Fruit fly (Drosophila melanogaster) whole organism, embryonic: ENCODE data around the gene CG34160.

ENCODE experiments used
- Abd-B ChIP-seq: fragments of 200-800 bp; sonication (Bioruptor generic); optimal IDR thresholded peaks from 2 replicates; lab custom pipeline; 2018; ENCODE audit warnings: missing biosample characterization, mild to moderate bottlenecking, missing genetic modification characterization, moderate library complexity
- Aef1 ChIP-seq: fragments of 200-800 bp; sonication (Bioruptor generic); IDR thresholded peaks from 3 replicates; pipeline ENCODE4 v1.3.6; 2022; ENCODE audit warnings: missing biosample characterization, missing genetic modification characterization
- C15 ChIP-seq: fragments of 200-800 bp; sonication (Bioruptor generic); IDR thresholded peaks from 3 replicates; pipeline ENCODE4 v1.3.6; 2022; ENCODE audit warnings: missing biosample characterization, missing genetic modification characterization
- CG10267 ChIP-seq: fragments of 200-800 bp; sonication (Bioruptor generic); optimal IDR thresholded peaks from 2 replicates; lab custom pipeline; 2018; ENCODE audit warnings: missing biosample characterization, mild to moderate bottlenecking, missing genetic modification characterization, moderate library complexity
- CG1603 ChIP-seq: fragments of 200-800 bp; sonication (Bioruptor generic); optimal IDR thresholded peaks from 2 replicates; lab custom pipeline; 2019; ENCODE audit warnings: missing biosample characterization, mild to moderate bottlenecking, missing genetic modification characterization, moderate library complexity
- CG17359 ChIP-seq: fragments of 200-800 bp; sonication (Bioruptor generic); optimal IDR thresholded peaks from 3 replicates; lab custom pipeline; 2018; ENCODE audit warnings: missing biosample characterization, mild to moderate bottlenecking, missing genetic modification characterization, moderate library complexity
- CG17829 ChIP-seq: fragments of 200-800 bp; optimal IDR thresholded peaks from 2 replicates; lab custom pipeline; 2019; ENCODE audit warnings: missing biosample characterization, mild to moderate bottlenecking, missing genetic modification characterization, moderate library complexity
- CG18011 ChIP-seq: fragments of 200-800 bp; sonication (Bioruptor generic); optimal IDR thresholded peaks from 2 replicates; lab custom pipeline; 2017; ENCODE audit warnings: missing biosample characterization, missing genetic modification characterization, mild to moderate bottlenecking, moderate library complexity, missing genotype
- CG2199 ChIP-seq: fragments of 200-800 bp; sonication (Bioruptor generic); IDR thresholded peaks from 3 replicates; pipeline ENCODE4 v1.3.6; 2022; ENCODE audit warnings: missing biosample characterization, missing genetic modification characterization
- CG30403 ChIP-seq: fragments of 200-800 bp; sonication (Bioruptor generic); optimal IDR thresholded peaks from 3 replicates; lab custom pipeline; 2016; ENCODE audit warnings: missing biosample characterization, missing genetic modification characterization
- CG34376 ChIP-seq: fragments of 200-800 bp; sonication (Bioruptor generic); optimal IDR thresholded peaks from 2 replicates; lab custom pipeline; 2018; ENCODE audit warnings: missing biosample characterization, mild to moderate bottlenecking, missing genetic modification characterization
- CG3726 ChIP-seq: fragments of 200-800 bp; sonication (Bioruptor generic); IDR thresholded peaks from 3 replicates; pipeline ENCODE4, ENCODE4 v1.3.6; 2022; ENCODE audit warnings: missing biosample characterization, missing genetic modification characterization
- CG4854 ChIP-seq: fragments of 200-800 bp; sonication (Bioruptor generic); optimal IDR thresholded peaks from 2 replicates; lab custom pipeline; 2016; ENCODE audit warnings: missing biosample characterization, missing genetic modification characterization, inconsistent platforms
- CG6175 ChIP-seq: fragments of 200-800 bp; sonication (Bioruptor generic); IDR thresholded peaks from 3 replicates; pipeline ENCODE4 v1.3.6; 2022; ENCODE audit warnings: missing biosample characterization, missing genetic modification characterization
- CG6689 ChIP-seq: fragments of 200-800 bp; sonication (Bioruptor generic); IDR thresholded peaks from 2 replicates; pipeline ENCODE4 v1.3.6; 2022; ENCODE audit warnings: missing biosample characterization, missing genetic modification characterization
- CG7372 ChIP-seq: fragments of 200-800 bp; sonication (Bioruptor generic); IDR thresholded peaks from 2 replicates; pipeline ENCODE4 v1.3.6; 2022; ENCODE audit warnings: missing biosample characterization, missing genetic modification characterization
- CG8924 ChIP-seq: fragments of 200-800 bp; optimal IDR thresholded peaks from 3 replicates; lab custom pipeline; 2019; ENCODE audit warnings: missing biosample characterization, mild to moderate bottlenecking, missing genetic modification characterization, moderate library complexity
- Camta ChIP-seq: fragments of 200-800 bp; sonication (Bioruptor generic); optimal IDR thresholded peaks from 2 replicates; lab custom pipeline; 2016; ENCODE audit warnings: missing biosample characterization, missing genetic modification characterization
- Deaf1 ChIP-seq: fragments of 200-800 bp; optimal IDR thresholded peaks from 3 replicates; lab custom pipeline; 2019; ENCODE audit warnings: missing biosample characterization, mild to moderate bottlenecking, missing genetic modification characterization, moderate library complexity
- Fer1 ChIP-seq: fragments of 200-800 bp; sonication (Bioruptor generic); optimal IDR thresholded peaks from 2 replicates; lab custom pipeline; 2017; ENCODE audit warnings: missing biosample characterization, mild to moderate bottlenecking, missing genetic modification characterization
- H2.0 ChIP-seq: fragments of 200-800 bp; sonication (Bioruptor generic); IDR thresholded peaks from 2 replicates; pipeline ENCODE4 v1.3.6; 2022; ENCODE audit warnings: missing biosample characterization, missing genetic modification characterization
- HLH3B ChIP-seq: fragments of 200-800 bp; sonication (Bioruptor generic); IDR thresholded peaks from 2 replicates; pipeline ENCODE4 v1.3.6; 2022; ENCODE audit warnings: missing biosample characterization, missing genetic modification characterization
- Lim3 ChIP-seq: fragments of 200-800 bp; sonication (Bioruptor generic); IDR thresholded peaks from 2 replicates; pipeline ENCODE4 v1.3.6; 2022; ENCODE audit warnings: missing biosample characterization, missing genetic modification characterization
- MBD-R2 ChIP-seq: fragments of 200-800 bp; sonication (Bioruptor generic); IDR thresholded peaks from 2 replicates; pipeline ENCODE4 v1.3.6; 2022; ENCODE audit warnings: missing biosample characterization, missing genetic modification characterization
- MESR4 ChIP-seq: fragments of 200-800 bp; sonication (Bioruptor generic); optimal IDR thresholded peaks from 2 replicates; lab custom pipeline; 2018; ENCODE audit warnings: missing biosample characterization, mild to moderate bottlenecking, missing genetic modification characterization, moderate library complexity
- Mes4 ChIP-seq: fragments of 200-800 bp; sonication (Bioruptor generic); optimal IDR thresholded peaks from 2 replicates; lab custom pipeline; 2016; ENCODE audit warnings: missing biosample characterization, missing genetic modification characterization
- Rfx ChIP-seq: fragments of 200-800 bp; sonication (Bioruptor generic); IDR thresholded peaks from 2 replicates; pipeline ENCODE4 v1.3.6; 2022; ENCODE audit warnings: missing biosample characterization, missing genetic modification characterization
- Ssrp ChIP-seq: fragments of 200-800 bp; sonication (Bioruptor generic); optimal IDR thresholded peaks from 2 replicates; lab custom pipeline; 2018; ENCODE audit warnings: missing biosample characterization, mild to moderate bottlenecking, missing genetic modification characterization, moderate library complexity
- Xrp1 ChIP-seq: fragments of 200-800 bp; sonication (Bioruptor generic); IDR thresholded peaks from 2 replicates; pipeline ENCODE4 v1.3.6; 2022; ENCODE audit warnings: missing biosample characterization, missing genetic modification characterization
- bsh ChIP-seq, 2 experiments: fragments of 200-800 bp; sonication (Bioruptor generic); optimal IDR thresholded peaks; 2 replicates each; lab custom pipeline; 2017 to 2018; ENCODE audit warnings: mild to moderate bottlenecking in 2 of 2, missing biosample characterization in 2 of 2, missing genetic modification characterization in 2 of 2, moderate library complexity in 1 of 2
- cad ChIP-seq: fragments of >200 bp; optimal IDR thresholded peaks from 2 replicates; lab custom pipeline; 2017; ENCODE audit warnings: missing biosample characterization, missing genetic modification characterization
- chif ChIP-seq, 2 experiments: fragments of 200-800 bp; sonication (Bioruptor generic); optimal IDR thresholded peaks; 3 replicates each; lab custom pipeline; 2016; ENCODE audit warnings: missing biosample characterization in 2 of 2, missing genetic modification characterization in 2 of 2
- ci ChIP-seq: fragments of 200-800 bp; sonication (Bioruptor generic); IDR thresholded peaks from 3 replicates; pipeline ENCODE4 v1.3.6; 2022; ENCODE audit warnings: missing biosample characterization, missing genetic modification characterization
- crol ChIP-seq: fragments of 200-800 bp; sonication (Bioruptor generic); IDR thresholded peaks from 2 replicates; pipeline ENCODE4 v1.3.6; 2022; ENCODE audit warnings: missing biosample characterization, missing genetic modification characterization
- da ChIP-seq: fragments of 200-800 bp; sonication (Bioruptor generic); optimal IDR thresholded peaks from 2 replicates; lab custom pipeline; 2016; ENCODE audit warnings: missing biosample characterization, missing genetic modification characterization
- disco-r ChIP-seq: fragments of 200-800 bp; sonication (Bioruptor generic); optimal IDR thresholded peaks from 2 replicates; lab custom pipeline; 2016; ENCODE audit warnings: missing biosample characterization, missing genetic modification characterization
- dmrt99B ChIP-seq: fragments of 200-800 bp; sonication (Bioruptor generic); optimal IDR thresholded peaks from 2 replicates; lab custom pipeline; 2018; ENCODE audit warnings: missing biosample characterization, mild to moderate bottlenecking, missing genetic modification characterization, moderate library complexity
- dysf ChIP-seq: fragments of 200-800 bp; sonication (Bioruptor generic); IDR thresholded peaks from 3 replicates; pipeline ENCODE4 v1.3.6; 2022; ENCODE audit warnings: missing biosample characterization, missing genetic modification characterization
- jumu ChIP-seq: fragments of 200-800 bp; sonication (Bioruptor generic); optimal IDR thresholded peaks from 3 replicates; lab custom pipeline; 2016; ENCODE audit warnings: missing biosample characterization, missing genetic modification characterization
- kni ChIP-seq: fragments of 200-800 bp; sonication (Bioruptor generic); optimal IDR thresholded peaks from 3 replicates; lab custom pipeline; 2017; ENCODE audit warnings: mild to moderate bottlenecking, missing biosample characterization, missing genetic modification reagents, missing genetic modification characterization
- lbe ChIP-seq: fragments of 200-800 bp; sonication (Bioruptor generic); optimal IDR thresholded peaks from 2 replicates; lab custom pipeline; 2016; ENCODE audit warnings: missing biosample characterization, mild to moderate bottlenecking, missing genetic modification characterization
- lilli ChIP-seq: fragments of 200-800 bp; sonication (Bioruptor generic); optimal IDR thresholded peaks from 3 replicates; lab custom pipeline; 2016; ENCODE audit warnings: missing biosample characterization, missing genetic modification characterization
- nerfin-1 ChIP-seq: fragments of 200-800 bp; sonication (Bioruptor generic); optimal IDR thresholded peaks from 3 replicates; lab custom pipeline; 2019; ENCODE audit warnings: missing biosample characterization, mild to moderate bottlenecking, missing genetic modification characterization, moderate library complexity
- pan ChIP-seq, 4 experiments: fragments of >200 bp in 3 of 4; fragments of 200-800 bp in 1 of 4; sonication (Bioruptor generic) in 1 of 4; optimal IDR thresholded peaks in 3 of 4; IDR thresholded peaks in 1 of 4; 2 replicates each; pipeline versions ENCODE4 v1.3.6 to Lab custom; 2017 to 2022; ENCODE audit warnings: missing biosample characterization in 2 of 4, missing genetic modification characterization in 2 of 4, mixed read lengths in 1 of 4
- row ChIP-seq: fragments of 200-800 bp; sonication (Bioruptor generic); IDR thresholded peaks from 3 replicates; pipeline ENCODE4 v1.3.6; 2022; ENCODE audit warnings: missing biosample characterization, missing genetic modification characterization
- sens-2 ChIP-seq: fragments of 200-800 bp; sonication (Bioruptor generic); IDR thresholded peaks from 2 replicates; pipeline ENCODE4 v1.3.6; 2022; ENCODE audit warnings: missing biosample characterization, missing genetic modification characterization
- tio ChIP-seq: fragments of 200-800 bp; sonication (Bioruptor generic); optimal IDR thresholded peaks from 2 replicates; lab custom pipeline; 2017; ENCODE audit warnings: missing biosample characterization, missing genetic modification characterization, inconsistent platforms
- tll ChIP-seq, 2 experiments: fragments of 200-800 bp in 1 of 2; fragments of >200 bp in 1 of 2; sonication (Bioruptor generic) in 1 of 2; optimal IDR thresholded peaks; 2 replicates each; lab custom pipeline; 2017 to 2019; ENCODE audit warnings: missing biosample characterization in 2 of 2, missing genetic modification characterization in 2 of 2, mild to moderate bottlenecking in 1 of 2, moderate library complexity in 1 of 2
- trem ChIP-seq: fragments of 200-800 bp; optimal IDR thresholded peaks from 3 replicates; lab custom pipeline; 2019; ENCODE audit warnings: missing biosample characterization, mild to moderate bottlenecking, missing genetic modification characterization, moderate library complexity
- vnd ChIP-seq: fragments of 200-800 bp; sonication (Bioruptor generic); IDR thresholded peaks from 3 replicates; pipeline ENCODE4 v1.3.6; 2022; ENCODE audit warnings: missing biosample characterization, missing genetic modification characterization; ENCODE audit not compliant: partially characterized antibody
- wor ChIP-seq: fragments of 200-800 bp; sonication (Bioruptor generic); IDR thresholded peaks from 2 replicates; pipeline ENCODE4 v1.3.6; 2022; ENCODE audit warnings: missing biosample characterization, missing genetic modification characterization

The CG34160 gene

dm6 chr2L:10554676-10555075 is 24.9 kb upstream of the CG34160 start (continued):
- peak; percentile 96 for TF ChIP-seq CG2199 (GFP tag; lab: Robert Waterston, UW)
- no peak for TF ChIP-seq tll (GFP tag; optimal IDR thresholded peaks at IDR 0.05; lab: Kevin White, UChicago)
- no peak for TF ChIP-seq trem (tag; lab: Kevin White, UChicago)
- no peak for TF ChIP-seq lbe
- no peak for TF ChIP-seq Xrp1 (GFP tag; lab: Robert Waterston, UW)
- TF ChIP-seq Mes4 (GFP tag; lab: Kevin White, UChicago): no peak
- peak; percentile 41 for TF ChIP-seq Abd-B (GFP tag; lab: Kevin White, UChicago)
- TF ChIP-seq da (GFP tag; lab: Kevin White, UChicago): no peak
- TF ChIP-seq MBD-R2 (GFP tag; lab: Robert Waterston, UW): no peak
- TF ChIP-seq CG10267 (tag; lab: Kevin White, UChicago): no peak
- no peak for TF ChIP-seq CG18011 (GFP tag; lab: Kevin White, UChicago)
- no peak for TF ChIP-seq H2.0
- TF ChIP-seq CG6175 (GFP tag; lab: Robert Waterston, UW): no peak
- TF ChIP-seq vnd (GFP tag; lab: Robert Waterston, UW): 0 out of 3 replicates have a peak, but pooled peaks have one; percentile 29
- peak; percentile 26 for TF ChIP-seq cad (GFP tag; lab: Kevin White, UChicago)
- peak; percentile 83 for TF ChIP-seq sens-2 (GFP tag; lab: Robert Waterston, UW)
- no peak for TF ChIP-seq Fer1
- no peak for TF ChIP-seq MESR4
- no peak for TF ChIP-seq jumu
- no peak for TF ChIP-seq HLH3B (GFP tag; lab: Robert Waterston, UW)
- no peak for TF ChIP-seq CG30403 (GFP tag; lab: Kevin White, UChicago)
- peak; percentile 42 for TF ChIP-seq kni
- no peak for TF ChIP-seq disco-r
- no peak for TF ChIP-seq wor
- TF ChIP-seq crol (GFP tag; lab: Robert Waterston, UW): peak; percentile 86
- peak; percentile 8; the same call in 1 of the 2 replicates for TF ChIP-seq Lim3
- TF ChIP-seq CG8924 (tag; lab: Kevin White, UChicago): no peak
- TF ChIP-seq C15: no peak
- TF ChIP-seq dmrt99B (tag; lab: Kevin White, UChicago): no peak
- TF ChIP-seq, all 482 proteins: peak for 24

- TF ChIP-seq Camta (no peak), CG7372 (GFP tag; lab: Robert Waterston, UW) (no peak), CG3726 (GFP tag; lab: Robert Waterston, UW) (0 out of 3 replicates have a peak, but pooled peaks have one; percentile 52), CG34376 (no peak), nerfin-1 (tag; lab: Kevin White, UChicago) (no peak), bsh (GFP tag; optimal IDR thresholded peaks at IDR 0.05; lab: Kevin White, UChicago) (peak in 1 of 2 experiments; percentile 31), CG17359 (peak; percentile 2), sens-2 (GFP tag; lab: Robert Waterston, UW) (no peak), Rfx (GFP tag; lab: Robert Waterston, UW) (no peak), CG1603 (tag; lab: Kevin White, UChicago) (peak; percentile 1), tio (GFP tag; lab: Kevin White, UChicago) (no peak), lilli (no peak), chif (GFP tag; optimal IDR thresholded peaks at IDR 0.05; lab: Kevin White, UChicago) (peak in 1 of 2 experiments; percentile 25), Deaf1 (tag; lab: Kevin White, UChicago) (no peak), ci (0 out of 3 replicates have a peak, but pooled peaks have one; percentile 61), CG4854 (GFP tag; lab: Kevin White, UChicago) (no peak), row (GFP tag; lab: Robert Waterston, UW) (peak; percentile 45; the same call in 2 of the 3 replicates), dysf (peak; percentile 32; the same call in 1 of the 3 replicates), CG17829 (tag; lab: Kevin White, UChicago) (no peak), CG6689 (GFP tag; lab: Robert Waterston, UW) (peak; percentile 38; the same call in 1 of the 2 replicates), Ssrp (tag; lab: Kevin White, UChicago) (no peak), pan (optimal IDR thresholded peaks at IDR 0.05; lab: Kevin White, UChicago) (no peak), pan (GFP tag; optimal IDR thresholded peaks at IDR 0.05 in 1 of 2, IDR thresholded peaks at IDR 0.05 in 1 of 2) (peak in 1 of 2 experiments; percentile 14), Aef1 (GFP tag; lab: Robert Waterston, UW) (no peak)
These were observed 24.3 kb upstream of the CG34160 start for dm6 chr2L:10555269-10555668.
